Fruit fly (Drosophila melanogaster) whole organism, embryonic: ENCODE data around the gene Catsup.

Experiments used
- BEAF-32 ChIP-seq: fragments of 200-800 bp; sonication (Bioruptor generic); optimal IDR thresholded peaks from 3 replicates; lab custom pipeline; 2017; ENCODE audit warnings: missing biosample characterization, missing genetic modification characterization, mild to moderate bottlenecking, moderate library complexity, missing genetic modification reagents
- Bgb ChIP-seq: fragments of 200-800 bp; sonication (Bioruptor generic); IDR thresholded peaks from 2 replicates; pipeline ENCODE4 v1.3.6; 2022; ENCODE audit warnings: missing biosample characterization, missing genetic modification characterization; ENCODE audit not compliant: partially characterized antibody
- CG10274 ChIP-seq: fragments of 200-800 bp; sonication (Bioruptor generic); optimal IDR thresholded peaks from 3 replicates; lab custom pipeline; 2017; ENCODE audit warnings: missing biosample characterization, mild to moderate bottlenecking, missing genetic modification characterization
- CG10321 ChIP-seq: fragments of 200-800 bp; sonication (Bioruptor generic); IDR thresholded peaks from 2 replicates; pipeline ENCODE4 v1.3.6; 2022; ENCODE audit warnings: missing biosample characterization, missing genetic modification characterization
- CG12744 ChIP-seq: fragments of 200-800 bp; sonication (Bioruptor generic); optimal IDR thresholded peaks from 2 replicates; lab custom pipeline; 2016; ENCODE audit warnings: missing biosample characterization, missing genetic modification characterization
- CG13296 ChIP-seq: fragments of 200-800 bp; sonication (Bioruptor generic); optimal IDR thresholded peaks from 3 replicates; lab custom pipeline; 2018; ENCODE audit warnings: missing biosample characterization, mild to moderate bottlenecking, missing genetic modification characterization
- CG13894 ChIP-seq: fragments of 200-800 bp; sonication (Bioruptor generic); optimal IDR thresholded peaks from 3 replicates; lab custom pipeline; 2018; ENCODE audit warnings: missing biosample characterization, mild to moderate bottlenecking, missing genetic modification characterization, moderate library complexity
- CG14014 ChIP-seq: fragments of 200-800 bp; sonication (Bioruptor generic); IDR thresholded peaks from 2 replicates; pipeline ENCODE4 v1.3.6; 2022; ENCODE audit warnings: missing biosample characterization, missing genetic modification characterization
- CG18011 ChIP-seq: fragments of 200-800 bp; sonication (Bioruptor generic); optimal IDR thresholded peaks from 2 replicates; lab custom pipeline; 2017; ENCODE audit warnings: missing biosample characterization, missing genetic modification characterization, mild to moderate bottlenecking, moderate library complexity, missing genotype
- CG18476 ChIP-seq: fragments of 200-800 bp; sonication (Bioruptor generic); optimal IDR thresholded peaks from 2 replicates; lab custom pipeline; 2016; ENCODE audit warnings: missing biosample characterization, mild to moderate bottlenecking, missing genetic modification characterization
- CG18599 ChIP-seq: fragments of 200-800 bp; sonication (Bioruptor generic); optimal IDR thresholded peaks from 3 replicates; lab custom pipeline; 2017; ENCODE audit warnings: missing biosample characterization, missing genetic modification characterization, mild to moderate bottlenecking, moderate library complexity, missing genetic modification reagents
- CG18764 ChIP-seq: fragments of 200-800 bp; sonication (Bioruptor generic); optimal IDR thresholded peaks from 3 replicates; lab custom pipeline; 2016; ENCODE audit warnings: missing biosample characterization, missing genetic modification characterization
- CG2712 ChIP-seq: fragments of 200-800 bp; optimal IDR thresholded peaks from 3 replicates; lab custom pipeline; 2019; ENCODE audit warnings: missing biosample characterization, mild to moderate bottlenecking, missing genetic modification characterization, moderate library complexity
- CG2875 ChIP-seq: fragments of 200-800 bp; sonication (Bioruptor generic); optimal IDR thresholded peaks from 2 replicates; lab custom pipeline; 2017; ENCODE audit warnings: missing biosample characterization, mild to moderate bottlenecking, missing genetic modification characterization, missing genetic modification reagents
- CG31365 ChIP-seq: fragments of 200-800 bp; sonication (Bioruptor generic); optimal IDR thresholded peaks from 2 replicates; lab custom pipeline; 2018; ENCODE audit warnings: missing biosample characterization, mild to moderate bottlenecking, missing genetic modification characterization
- CG3407 ChIP-seq: fragments of 200-800 bp; sonication (Bioruptor generic); optimal IDR thresholded peaks from 2 replicates; lab custom pipeline; 2018; ENCODE audit warnings: missing biosample characterization, mild to moderate bottlenecking, missing genetic modification characterization
- CG3847 ChIP-seq: fragments of 200-800 bp; sonication (Bioruptor generic); IDR thresholded peaks from 2 replicates; pipeline ENCODE4 v1.3.6; 2022; ENCODE audit warnings: missing biosample characterization, missing genetic modification characterization
- CG6654 ChIP-seq: fragments of 200-800 bp; sonication (Bioruptor generic); optimal IDR thresholded peaks from 2 replicates; lab custom pipeline; 2017; ENCODE audit warnings: missing biosample characterization, mild to moderate bottlenecking, missing genetic modification characterization
- D19B ChIP-seq: fragments of 200-800 bp; sonication (Bioruptor generic); optimal IDR thresholded peaks from 2 replicates; lab custom pipeline; 2017; ENCODE audit warnings: missing biosample characterization, mild to moderate bottlenecking, missing genetic modification characterization
- Ets97D ChIP-seq: fragments of 200-800 bp; sonication (Bioruptor generic); optimal IDR thresholded peaks from 3 replicates; lab custom pipeline; 2016; ENCODE audit warnings: missing biosample characterization, missing genetic modification characterization
- Gug ChIP-seq: fragments of 200-800 bp; sonication (Bioruptor generic); IDR thresholded peaks from 4 replicates; pipeline ENCODE4 v1.3.6; 2022; ENCODE audit warnings: missing biosample characterization, missing genetic modification characterization
- HLH3B ChIP-seq: fragments of 200-800 bp; sonication (Bioruptor generic); IDR thresholded peaks from 2 replicates; pipeline ENCODE4 v1.3.6; 2022; ENCODE audit warnings: missing biosample characterization, missing genetic modification characterization
- HmgZ ChIP-seq: fragments of 200-800 bp; sonication (Bioruptor generic); optimal IDR thresholded peaks from 2 replicates; lab custom pipeline; 2018; ENCODE audit warnings: missing biosample characterization, mild to moderate bottlenecking, missing genetic modification characterization
- Ptx1 ChIP-seq: fragments of 200-800 bp; sonication (Bioruptor generic); IDR thresholded peaks from 2 replicates; pipeline ENCODE4 v1.3.6; 2022; ENCODE audit warnings: missing biosample characterization, missing genetic modification characterization
- bcd ChIP-seq: fragments of 200-800 bp; sonication (Bioruptor generic); optimal IDR thresholded peaks from 2 replicates; lab custom pipeline; 2017; ENCODE audit warnings: missing biosample characterization, mild to moderate bottlenecking, missing genetic modification characterization
- cato ChIP-seq: fragments of 200-800 bp; sonication (Bioruptor generic); optimal IDR thresholded peaks from 2 replicates; lab custom pipeline; 2016; ENCODE audit warnings: missing biosample characterization, missing genetic modification characterization, borderline replicate concordance
- ci ChIP-seq: fragments of 200-800 bp; sonication (Bioruptor generic); IDR thresholded peaks from 3 replicates; pipeline ENCODE4 v1.3.6; 2022; ENCODE audit warnings: missing biosample characterization, missing genetic modification characterization
- crol ChIP-seq: fragments of 200-800 bp; sonication (Bioruptor generic); IDR thresholded peaks from 2 replicates; pipeline ENCODE4 v1.3.6; 2022; ENCODE audit warnings: missing biosample characterization, missing genetic modification characterization
- dpn ChIP-seq, 2 experiments: fragments of 200-800 bp; sonication (Bioruptor generic); optimal IDR thresholded peaks; 3 replicates each; lab custom pipeline; 2016; ENCODE audit warnings: missing biosample characterization in 2 of 2, missing genetic modification characterization in 2 of 2
- emc ChIP-seq: fragments of 200-800 bp; sonication (Bioruptor generic); optimal IDR thresholded peaks from 2 replicates; lab custom pipeline; 2016; ENCODE audit warnings: missing biosample characterization, missing genetic modification characterization
- grau ChIP-seq: fragments of 200-800 bp; optimal IDR thresholded peaks from 3 replicates; lab custom pipeline; 2019; ENCODE audit warnings: missing biosample characterization, mild to moderate bottlenecking, missing genetic modification characterization, moderate library complexity
- gro ChIP-seq: fragments of 200-800 bp; sonication (Bioruptor generic); optimal IDR thresholded peaks from 2 replicates; lab custom pipeline; 2016; ENCODE audit warnings: missing biosample characterization, missing genetic modification characterization
- hb ChIP-seq: fragments of 200-800 bp; sonication (Bioruptor generic); IDR thresholded peaks from 3 replicates; pipeline ENCODE4 v1.3.6; 2022; ENCODE audit warnings: missing biosample characterization, missing genetic modification characterization; ENCODE audit not compliant: partially characterized antibody
- ind ChIP-seq: fragments of 200-800 bp; sonication (Bioruptor generic); optimal IDR thresholded peaks from 3 replicates; lab custom pipeline; 2016; ENCODE audit warnings: missing biosample characterization, missing genetic modification characterization
- jing ChIP-seq: fragments of 200-800 bp; sonication (Bioruptor generic); optimal IDR thresholded peaks from 2 replicates; lab custom pipeline; 2018; ENCODE audit warnings: missing biosample characterization, mild to moderate bottlenecking, missing genetic modification characterization
- jumu ChIP-seq: fragments of 200-800 bp; sonication (Bioruptor generic); optimal IDR thresholded peaks from 3 replicates; lab custom pipeline; 2016; ENCODE audit warnings: missing biosample characterization, missing genetic modification characterization
- maf-S ChIP-seq: fragments of 200-800 bp; sonication (Bioruptor generic); optimal IDR thresholded peaks from 2 replicates; lab custom pipeline; 2016; ENCODE audit warnings: missing biosample characterization, missing genetic modification characterization
- otp ChIP-seq: fragments of 200-800 bp; sonication (Bioruptor generic); IDR thresholded peaks from 3 replicates; pipeline ENCODE4, ENCODE4 v1.3.6; 2022; ENCODE audit warnings: missing biosample characterization, missing genetic modification characterization
- prd ChIP-seq, 3 experiments: fragments of >200 bp in 2 of 3; fragments of 200-800 bp in 1 of 3; sonication (Bioruptor generic) in 1 of 3; optimal IDR thresholded peaks in 2 of 3; IDR thresholded peaks in 1 of 3; 2 replicates in 2 of 3; 3 replicates in 1 of 3; pipeline versions ENCODE4 v1.3.6 to Lab custom; 2017 to 2022; ENCODE audit warnings: missing biosample characterization in 1 of 3, missing genetic modification characterization in 1 of 3
- ranshi ChIP-seq: fragments of 200-800 bp; sonication (Bioruptor generic); IDR thresholded peaks from 2 replicates; pipeline ENCODE4 v1.3.6; 2022; ENCODE audit warnings: missing biosample characterization, missing genetic modification characterization
- rib ChIP-seq: fragments of 200-800 bp; sonication (Bioruptor generic); IDR thresholded peaks from 2 replicates; pipeline ENCODE4 v1.3.6; 2022; ENCODE audit warnings: missing biosample characterization, missing genetic modification characterization
- row ChIP-seq: fragments of 200-800 bp; sonication (Bioruptor generic); IDR thresholded peaks from 3 replicates; pipeline ENCODE4 v1.3.6; 2022; ENCODE audit warnings: missing biosample characterization, missing genetic modification characterization
- salm ChIP-seq: fragments of 200-800 bp; sonication (Bioruptor generic); optimal IDR thresholded peaks from 2 replicates; lab custom pipeline; 2018; ENCODE audit warnings: missing biosample characterization, mild to moderate bottlenecking, missing genetic modification characterization
- shn ChIP-seq: fragments of 200-800 bp; sonication (Bioruptor generic); optimal IDR thresholded peaks from 3 replicates; lab custom pipeline; 2016; ENCODE audit warnings: missing biosample characterization, missing genetic modification characterization
- sisA ChIP-seq: fragments of 200-800 bp; sonication (Bioruptor generic); IDR thresholded peaks from 2 replicates; pipeline ENCODE4 v1.3.6; 2022; ENCODE audit warnings: missing biosample characterization, missing genetic modification characterization
- trem ChIP-seq: fragments of 200-800 bp; optimal IDR thresholded peaks from 3 replicates; lab custom pipeline; 2019; ENCODE audit warnings: missing biosample characterization, mild to moderate bottlenecking, missing genetic modification characterization, moderate library complexity
- tx ChIP-seq: fragments of 200-800 bp; sonication (Bioruptor generic); optimal IDR thresholded peaks from 2 replicates; lab custom pipeline; 2016; ENCODE audit warnings: missing biosample characterization, missing genetic modification characterization
- unpg ChIP-seq: fragments of 200-800 bp; sonication (Bioruptor generic); optimal IDR thresholded peaks from 3 replicates; lab custom pipeline; 2018; ENCODE audit warnings: missing biosample characterization, mild to moderate bottlenecking, missing genetic modification characterization, moderate library complexity

Gene Catsup

DNA sequence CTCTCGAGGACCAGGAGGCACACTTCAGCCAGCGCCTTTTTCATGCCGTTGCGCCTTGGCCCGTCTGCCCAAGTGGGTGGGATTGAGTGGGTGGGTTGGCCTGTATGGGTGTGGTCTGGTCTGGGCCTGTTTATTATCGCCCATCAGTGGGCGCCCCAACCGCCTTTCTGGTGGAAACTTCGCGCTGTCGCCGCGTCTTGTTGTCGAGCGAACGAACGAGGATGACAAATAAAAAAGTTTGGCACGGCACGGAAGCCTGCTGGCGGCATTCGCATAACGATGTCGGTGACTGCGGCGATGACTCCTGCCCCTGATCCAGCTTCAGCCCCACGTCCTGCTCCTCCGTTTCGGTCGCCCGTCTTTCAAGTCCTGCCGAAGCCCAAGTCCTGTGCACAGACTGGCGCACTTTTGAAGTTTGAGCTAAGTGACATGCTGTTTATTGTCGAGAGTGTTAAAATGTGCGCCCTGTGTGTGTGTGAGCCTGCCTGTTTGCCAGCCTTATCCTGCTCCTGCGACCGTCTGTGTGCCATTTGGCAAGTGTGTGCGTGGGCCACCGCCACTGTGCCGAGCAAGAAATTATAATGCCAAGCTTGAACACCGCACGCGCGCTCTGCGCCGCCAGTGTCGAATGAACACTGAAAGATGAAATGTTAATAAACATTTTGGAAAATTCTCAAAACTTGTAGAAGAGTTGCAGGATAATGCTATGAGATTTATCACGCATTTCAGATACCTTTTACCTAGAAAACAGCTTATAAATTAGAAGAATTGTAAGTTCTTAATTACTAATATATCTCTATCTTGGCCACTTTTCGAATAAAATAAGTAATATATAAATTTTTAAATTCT lies 27.4 kb upstream of the Catsup start (continued):
- TF ChIP-seq ind (GFP tag; lab: Kevin White, UChicago) (peak; percentile 58), D19B (GFP tag; lab: Kevin White, UChicago) (peak; percentile 62), trem (tag; lab: Kevin White, UChicago) (peak; percentile 7), cato (GFP tag; lab: Kevin White, UChicago) (no peak), CG2875 (GFP tag; lab: Kevin White, UChicago) (peak; percentile 28), CG2712 (tag; lab: Kevin White, UChicago) (peak; percentile 79), prd (optimal IDR thresholded peaks at IDR 0.05; lab: Kevin White, UChicago) (no peak), prd (GFP tag; IDR thresholded peaks at IDR 0.05; lab: Robert Waterston, UW) (peak; percentile 74), HmgZ (tag; lab: Kevin White, UChicago) (peak; percentile 46), sisA (GFP tag; lab: Robert Waterston, UW) (peak; percentile 73), emc (no peak), ranshi (GFP tag; lab: Robert Waterston, UW) (peak; percentile 51; the same call in 1 of the 2 replicates), salm (peak; percentile 39), shn (GFP tag; lab: Kevin White, UChicago) (no peak), CG3847 (GFP tag; lab: Robert Waterston, UW) (peak; percentile 50; the same call in 1 of the 2 replicates), CG13894 (tag; lab: Kevin White, UChicago) (peak; percentile 54), Ets97D (no peak), CG10274 (GFP tag; lab: Kevin White, UChicago) (peak; percentile 15), CG18599 (GFP tag; lab: Kevin White, UChicago) (peak; percentile 93), otp (GFP tag; lab: Robert Waterston, UW) (no peak), BEAF-32 (no peak), CG13296 (GFP tag; lab: Kevin White, UChicago) (peak; percentile 89), HLH3B (peak; percentile 70), row (GFP tag; lab: Robert Waterston, UW) (peak; percentile 82), CG6654 (GFP tag; lab: Kevin White, UChicago) (no peak), ci (peak; percentile 17; the same call in 1 of the 3 replicates), rib (GFP tag; lab: Robert Waterston, UW) (no peak), jing (GFP tag; lab: Kevin White, UChicago) (peak; percentile 4), CG18476 (GFP tag; lab: Kevin White, UChicago) (peak; percentile 61), crol (GFP tag; lab: Robert Waterston, UW) (no peak), CG18011 (GFP tag; lab: Kevin White, UChicago) (peak; percentile 4), CG14014 (GFP tag; lab: Robert Waterston, UW) (peak; percentile 63), gro (GFP tag; lab: Kevin White, UChicago) (no peak), tx (no peak), unpg (peak; percentile 74), dpn (GFP tag; optimal IDR thresholded peaks at IDR 0.05; lab: Kevin White, UChicago) (peak; percentile 29 to 37), maf-S (no peak), hb (no peak), Gug (GFP tag; lab: Robert Waterston, UW) (peak; percentile 6; the same call in 1 of the 4 replicates), CG31365 (tag; lab: Kevin White, UChicago) (no peak), Ptx1 (GFP tag; lab: Robert Waterston, UW) (peak; percentile 73), CG12744 (GFP tag; lab: Kevin White, UChicago) (no peak), Bgb (GFP tag; lab: Robert Waterston, UW) (no peak; the same call in 1 of the 2 replicates), CG18764 (GFP tag; lab: Kevin White, UChicago) (peak; percentile 24), grau (peak; percentile 85), jumu (GFP tag; lab: Kevin White, UChicago) (no peak), CG10321 (no peak), CG3407 (GFP tag; lab: Kevin White, UChicago) (peak; percentile 17), bcd (peak; percentile 80)
